Fruit fly (Drosophila melanogaster) whole organism, embryonic: ENCODE data around the gene Ilp7.

Source experiments
- Atf6 ChIP-seq: fragments of 200-800 bp; sonication (Bioruptor generic); IDR thresholded peaks from 2 replicates; pipeline ENCODE4 v1.3.6; 2022; ENCODE audit warnings: missing biosample characterization, missing genetic modification characterization
- B-H1 ChIP-seq: fragments of 200-800 bp; sonication (Bioruptor generic); IDR thresholded peaks from 3 replicates; pipeline ENCODE4 v1.3.6; 2022; ENCODE audit warnings: missing biosample characterization, missing genetic modification characterization
- CG10959 ChIP-seq: fragments of 200-800 bp; sonication (Bioruptor generic); IDR thresholded peaks from 2 replicates; pipeline ENCODE4 v1.3.6; 2022; ENCODE audit warnings: missing biosample characterization, missing genetic modification characterization
- CG11085 ChIP-seq: fragments of 200-800 bp; sonication (Bioruptor generic); IDR thresholded peaks from 2 replicates; pipeline ENCODE4 v1.3.6; 2022; ENCODE audit warnings: missing biosample characterization, missing genetic modification characterization
- CG12219 ChIP-seq: fragments of 200-800 bp; sonication (Bioruptor generic); optimal IDR thresholded peaks from 3 replicates; lab custom pipeline; 2018; ENCODE audit warnings: missing biosample characterization, mild to moderate bottlenecking, missing genetic modification characterization
- CG12769 ChIP-seq: fragments of 200-800 bp; sonication (Bioruptor generic); optimal IDR thresholded peaks from 2 replicates; lab custom pipeline; 2019; ENCODE audit warnings: missing biosample characterization, mild to moderate bottlenecking, missing genetic modification characterization, moderate library complexity
- CG14710 ChIP-seq: fragments of 200-800 bp; sonication (Bioruptor generic); optimal IDR thresholded peaks from 3 replicates; lab custom pipeline; 2019; ENCODE audit warnings: missing biosample characterization, mild to moderate bottlenecking, missing genetic modification characterization, moderate library complexity
- CG15269 ChIP-seq: fragments of 200-800 bp; sonication (Bioruptor generic); optimal IDR thresholded peaks from 2 replicates; lab custom pipeline; 2018; ENCODE audit warnings: missing biosample characterization, mild to moderate bottlenecking, missing genetic modification characterization, moderate library complexity
- CG15479 ChIP-seq: fragments of 200-800 bp; sonication (Bioruptor generic); optimal IDR thresholded peaks from 3 replicates; lab custom pipeline; 2019; ENCODE audit warnings: missing biosample characterization, mild to moderate bottlenecking, missing genetic modification characterization, moderate library complexity
- CG1603 ChIP-seq: fragments of 200-800 bp; sonication (Bioruptor generic); optimal IDR thresholded peaks from 2 replicates; lab custom pipeline; 2019; ENCODE audit warnings: missing biosample characterization, mild to moderate bottlenecking, missing genetic modification characterization, moderate library complexity
- CG18011 ChIP-seq: fragments of 200-800 bp; sonication (Bioruptor generic); optimal IDR thresholded peaks from 2 replicates; lab custom pipeline; 2017; ENCODE audit warnings: missing biosample characterization, missing genetic modification characterization, mild to moderate bottlenecking, moderate library complexity, missing genotype
- CG2202 ChIP-seq: fragments of 200-800 bp; sonication (Bioruptor generic); optimal IDR thresholded peaks from 2 replicates; lab custom pipeline; 2018; ENCODE audit warnings: missing biosample characterization, mild to moderate bottlenecking, missing genetic modification characterization
- CG31388 ChIP-seq: fragments of 200-800 bp; sonication (Bioruptor generic); optimal IDR thresholded peaks from 2 replicates; lab custom pipeline; 2016; ENCODE audit warnings: missing biosample characterization, missing genetic modification characterization
- CG32767 ChIP-seq: fragments of 200-800 bp; sonication (Bioruptor generic); IDR thresholded peaks from 2 replicates; pipeline ENCODE4 v1.3.6; 2022; ENCODE audit warnings: missing biosample characterization, missing genetic modification characterization
- CG33557 ChIP-seq: fragments of 200-800 bp; sonication (Bioruptor generic); optimal IDR thresholded peaks from 2 replicates; lab custom pipeline; 2019; ENCODE audit warnings: missing biosample characterization, mild to moderate bottlenecking, missing genetic modification characterization, moderate library complexity
- CG3407 ChIP-seq: fragments of 200-800 bp; sonication (Bioruptor generic); optimal IDR thresholded peaks from 2 replicates; lab custom pipeline; 2018; ENCODE audit warnings: missing biosample characterization, mild to moderate bottlenecking, missing genetic modification characterization
- CG4328 ChIP-seq: fragments of 200-800 bp; sonication (Bioruptor generic); optimal IDR thresholded peaks from 3 replicates; lab custom pipeline; 2017; ENCODE audit warnings: missing biosample characterization, missing genetic modification reagents, missing genetic modification characterization
- CG4424 ChIP-seq: fragments of 200-800 bp; sonication (Bioruptor generic); optimal IDR thresholded peaks from 3 replicates; lab custom pipeline; 2016; ENCODE audit warnings: missing biosample characterization, missing genetic modification characterization
- CG4617 ChIP-seq: fragments of 200-800 bp; sonication (Bioruptor generic); optimal IDR thresholded peaks from 3 replicates; lab custom pipeline; 2016; ENCODE audit warnings: missing biosample characterization, missing genetic modification characterization, borderline replicate concordance
- CG6254 ChIP-seq: fragments of 200-800 bp; sonication (Bioruptor generic); optimal IDR thresholded peaks from 3 replicates; lab custom pipeline; 2017; ENCODE audit warnings: mild to moderate bottlenecking, missing biosample characterization, missing genetic modification reagents, missing genetic modification characterization
- CG6765 ChIP-seq: fragments of 200-800 bp; sonication (Bioruptor generic); optimal IDR thresholded peaks from 3 replicates; lab custom pipeline; 2017; ENCODE audit warnings: missing biosample characterization, mild to moderate bottlenecking, missing genetic modification characterization
- CG8388 ChIP-seq: fragments of 200-800 bp; sonication (Bioruptor generic); optimal IDR thresholded peaks from 2 replicates; lab custom pipeline; 2019; ENCODE audit warnings: missing biosample characterization, mild to moderate bottlenecking, missing genetic modification characterization, moderate library complexity
- CG8924 ChIP-seq: fragments of 200-800 bp; optimal IDR thresholded peaks from 3 replicates; lab custom pipeline; 2019; ENCODE audit warnings: missing biosample characterization, mild to moderate bottlenecking, missing genetic modification characterization, moderate library complexity
- Chrac-16 ChIP-seq: fragments of 200-800 bp; sonication (Bioruptor generic); optimal IDR thresholded peaks from 3 replicates; lab custom pipeline; 2016; ENCODE audit warnings: missing biosample characterization, missing genetic modification characterization
- CoRest ChIP-seq: fragments of 200-800 bp; sonication (Bioruptor generic); optimal IDR thresholded peaks from 3 replicates; lab custom pipeline; 2018; ENCODE audit warnings: missing biosample characterization, mild to moderate bottlenecking, missing genetic modification characterization, moderate library complexity
- Dip3 ChIP-seq: fragments of 200-800 bp; sonication (Bioruptor generic); optimal IDR thresholded peaks from 3 replicates; lab custom pipeline; 2016; ENCODE audit warnings: missing biosample characterization, missing genetic modification characterization
- Doc3 ChIP-seq: fragments of 200-800 bp; sonication (Bioruptor generic); IDR thresholded peaks from 3 replicates; pipeline ENCODE4 v1.3.6; 2022; ENCODE audit warnings: missing biosample characterization, missing genetic modification characterization; ENCODE audit not compliant: partially characterized antibody
- E2f1 ChIP-seq: fragments of 200-800 bp; sonication (Bioruptor generic); IDR thresholded peaks from 2 replicates; pipeline ENCODE4 v1.3.6; 2022; ENCODE audit warnings: missing biosample characterization, missing genetic modification characterization
- ERR ChIP-seq: fragments of 200-800 bp; sonication (Bioruptor generic); optimal IDR thresholded peaks from 2 replicates; lab custom pipeline; 2016; ENCODE audit warnings: missing biosample characterization, missing genetic modification characterization
- Fer1 ChIP-seq: fragments of 200-800 bp; sonication (Bioruptor generic); optimal IDR thresholded peaks from 2 replicates; lab custom pipeline; 2017; ENCODE audit warnings: missing biosample characterization, mild to moderate bottlenecking, missing genetic modification characterization
- Fer2 ChIP-seq: fragments of 200-800 bp; sonication (Bioruptor generic); optimal IDR thresholded peaks from 2 replicates; lab custom pipeline; 2018; ENCODE audit warnings: missing biosample characterization, mild to moderate bottlenecking, missing genetic modification characterization, moderate library complexity
- Hand ChIP-seq: fragments of 200-800 bp; sonication (Bioruptor generic); optimal IDR thresholded peaks from 2 replicates; lab custom pipeline; 2017; ENCODE audit warnings: mild to moderate bottlenecking, missing biosample characterization, missing genetic modification reagents, missing genetic modification characterization
- Hr51 ChIP-seq, 2 experiments: fragments of 200-800 bp; sonication (Bioruptor generic); optimal IDR thresholded peaks; 2 replicates in 1 of 2; 3 replicates in 1 of 2; lab custom pipeline; 2016 to 2018; ENCODE audit warnings: missing biosample characterization in 2 of 2, missing genetic modification characterization in 2 of 2, mild to moderate bottlenecking in 1 of 2, moderate library complexity in 1 of 2
- Lhr ChIP-seq: fragments of 200-800 bp; sonication (Bioruptor generic); optimal IDR thresholded peaks from 3 replicates; lab custom pipeline; 2017; ENCODE audit warnings: mild to moderate bottlenecking, missing biosample characterization, missing genetic modification reagents, missing genetic modification characterization
- Nf-YC ChIP-seq: fragments of 200-800 bp; optimal IDR thresholded peaks from 3 replicates; lab custom pipeline; 2019; ENCODE audit warnings: missing biosample characterization, mild to moderate bottlenecking, missing genetic modification characterization, moderate library complexity
- Pdp1 ChIP-seq, 2 experiments: fragments of 200-800 bp; sonication (Bioruptor generic); optimal IDR thresholded peaks; 3 replicates each; lab custom pipeline; 2016; ENCODE audit warnings: missing biosample characterization in 2 of 2, missing genetic modification characterization in 2 of 2, mild to moderate bottlenecking in 1 of 2, moderate library complexity in 1 of 2
- chm ChIP-seq: fragments of 200-800 bp; sonication (Bioruptor generic); IDR thresholded peaks from 2 replicates; pipeline ENCODE4 v1.3.6; 2022; ENCODE audit warnings: missing biosample characterization, missing genetic modification characterization
- croc ChIP-seq: fragments of 200-800 bp; sonication (Bioruptor generic); conservative IDR thresholded peaks from 3 replicates; pipeline ENCODE4 v1.3.6; 2022; ENCODE audit warnings: missing biosample characterization, missing genetic modification characterization
- ems ChIP-seq: fragments of 200-800 bp; sonication (Bioruptor generic); optimal IDR thresholded peaks from 3 replicates; lab custom pipeline; 2016; ENCODE audit warnings: missing biosample characterization, missing genetic modification characterization
- gsb-n ChIP-seq: fragments of 200-800 bp; sonication (Bioruptor generic); optimal IDR thresholded peaks from 3 replicates; lab custom pipeline; 2018; ENCODE audit warnings: missing biosample characterization, mild to moderate bottlenecking, missing genetic modification characterization
- gt ChIP-seq: fragments of 200-800 bp; sonication (Bioruptor generic); IDR thresholded peaks from 2 replicates; pipeline ENCODE4 v1.3.6; 2022; ENCODE audit warnings: missing biosample characterization, missing genetic modification characterization
- lbe ChIP-seq: fragments of 200-800 bp; sonication (Bioruptor generic); optimal IDR thresholded peaks from 2 replicates; lab custom pipeline; 2016; ENCODE audit warnings: missing biosample characterization, mild to moderate bottlenecking, missing genetic modification characterization
- org-1 ChIP-seq: fragments of 200-800 bp; sonication (Bioruptor generic); optimal IDR thresholded peaks from 2 replicates; lab custom pipeline; 2017; ENCODE audit warnings: missing biosample characterization, missing genetic modification characterization
- peb ChIP-seq: fragments of 200-800 bp; sonication (Bioruptor generic); IDR thresholded peaks from 2 replicates; pipeline ENCODE4 v1.3.6; 2022; ENCODE audit warnings: missing biosample characterization, missing genetic modification characterization
- pita ChIP-seq: fragments of 200-800 bp; sonication (Bioruptor generic); optimal IDR thresholded peaks from 2 replicates; lab custom pipeline; 2017; ENCODE audit warnings: missing biosample characterization, mild to moderate bottlenecking, missing genetic modification characterization
- pum ChIP-seq: fragments of 200-800 bp; sonication (Bioruptor generic); optimal IDR thresholded peaks from 2 replicates; lab custom pipeline; 2016; ENCODE audit warnings: missing biosample characterization, missing genetic modification characterization
- repo ChIP-seq: fragments of 200-800 bp; sonication (Bioruptor generic); optimal IDR thresholded peaks from 2 replicates; lab custom pipeline; 2016; ENCODE audit warnings: missing biosample characterization, missing genetic modification characterization
- slp2 ChIP-seq: fragments of 200-800 bp; sonication (Bioruptor generic); optimal IDR thresholded peaks from 2 replicates; lab custom pipeline; 2016; ENCODE audit warnings: missing biosample characterization, missing genetic modification characterization
- so ChIP-seq: fragments of 200-800 bp; sonication (Bioruptor generic); IDR thresholded peaks from 3 replicates; pipeline ENCODE4 v1.3.6; 2022; ENCODE audit warnings: missing biosample characterization, missing genetic modification characterization
- tap ChIP-seq: fragments of 200-800 bp; optimal IDR thresholded peaks from 3 replicates; lab custom pipeline; 2019; ENCODE audit warnings: missing biosample characterization, mild to moderate bottlenecking, missing genetic modification characterization, moderate library complexity
- zfh2 ChIP-seq: fragments of 200-800 bp; sonication (Bioruptor generic); optimal IDR thresholded peaks from 2 replicates; lab custom pipeline; 2016; ENCODE audit warnings: missing biosample characterization, missing genetic modification characterization

Gene Ilp7

dm6 chrX:3714020-3714419, 46.6 kb downstream of the Ilp7 start (continued):
- no peak for TF ChIP-seq CG32767 (GFP tag; lab: Robert Waterston, UW)
- no peak for TF ChIP-seq E2f1 (GFP tag; lab: Robert Waterston, UW)
- TF ChIP-seq Dip3 = no peak
- TF ChIP-seq CG4617 (GFP tag; lab: Kevin White, UChicago) = no peak
- no peak for TF ChIP-seq ems (GFP tag; lab: Kevin White, UChicago)
- no peak for TF ChIP-seq so
- no peak for TF ChIP-seq Doc3 (GFP tag; lab: Robert Waterston, UW)
- no peak for TF ChIP-seq CG10959 (GFP tag; lab: Robert Waterston, UW)
- TF ChIP-seq CG18011 = no peak
- TF ChIP-seq CG14710 (tag; lab: Kevin White, UChicago) = no peak
- TF ChIP-seq zfh2 (GFP tag; lab: Kevin White, UChicago) = peak; percentile 21
- peak; percentile 66; the same call in 1 of the 2 replicates for TF ChIP-seq Atf6 (GFP tag; lab: Robert Waterston, UW)
- TF ChIP-seq tap (tag; lab: Kevin White, UChicago) = peak; percentile 35
- TF ChIP-seq Pdp1 (GFP tag; optimal IDR thresholded peaks at IDR 0.05; lab: Kevin White, UChicago) = peak; percentile 21 to 53
- TF ChIP-seq lbe (GFP tag; lab: Kevin White, UChicago) = no peak
- no peak for TF ChIP-seq peb
- no peak for TF ChIP-seq CG6765 (GFP tag; lab: Kevin White, UChicago)
- peak; percentile 65 for TF ChIP-seq CG15269
- no peak for TF ChIP-seq CG2202
- no peak for TF ChIP-seq Fer2
- peak; percentile 18 for TF ChIP-seq org-1 (GFP tag; lab: Kevin White, UChicago)
- TF ChIP-seq pum (GFP tag; lab: Kevin White, UChicago) = peak; percentile 11
- TF ChIP-seq repo = no peak
- no peak for TF ChIP-seq croc
- no peak for TF ChIP-seq slp2 (GFP tag; lab: Kevin White, UChicago)
- TF ChIP-seq CG4424 (GFP tag; lab: Kevin White, UChicago) = no peak
- TF ChIP-seq pita (GFP tag; lab: Kevin White, UChicago) = no peak
- no peak for TF ChIP-seq CG6254 (GFP tag; lab: Kevin White, UChicago)
- TF ChIP-seq CG31388 (GFP tag; lab: Kevin White, UChicago) = no peak
- no peak for TF ChIP-seq gt (GFP tag; lab: Robert Waterston, UW)
- peak; percentile 54 for TF ChIP-seq CoRest (tag; lab: Kevin White, UChicago)
- TF ChIP-seq CG4328 (GFP tag; lab: Kevin White, UChicago) = no peak
- TF ChIP-seq CG33557 (GFP tag; lab: Kevin White, UChicago) = no peak
- peak; percentile 17 for TF ChIP-seq CG8388 (GFP tag; lab: Kevin White, UChicago)
- TF ChIP-seq ERR (GFP tag; lab: Kevin White, UChicago) = no peak
- peak; percentile 13 for TF ChIP-seq gsb-n
- TF ChIP-seq Fer1 = peak; percentile 13
- TF ChIP-seq CG12769 (tag; lab: Kevin White, UChicago) = peak; percentile 51
- TF ChIP-seq CG1603 (tag; lab: Kevin White, UChicago) = peak; percentile 54
- TF ChIP-seq CG3407 = peak; percentile 16
- peak in 1 of 2 experiments; percentile 69 for TF ChIP-seq Hr51 (GFP tag; optimal IDR thresholded peaks at IDR 0.05; lab: Kevin White, UChicago)
- peak; percentile 11 for TF ChIP-seq Hand (GFP tag; lab: Kevin White, UChicago)
- TF ChIP-seq Lhr (GFP tag; lab: Kevin White, UChicago) = no peak
- no peak for TF ChIP-seq CG15479 (GFP tag; lab: Kevin White, UChicago)
- TF ChIP-seq chm = no peak
- peak; percentile 54 for TF ChIP-seq CG8924
- TF ChIP-seq Chrac-16 (GFP tag; lab: Kevin White, UChicago) = peak; percentile 28
- no peak for TF ChIP-seq CG11085 (GFP tag; lab: Robert Waterston, UW)
- peak; percentile 35 for TF ChIP-seq Nf-YC (tag; lab: Kevin White, UChicago)
- TF ChIP-seq CG12219 = peak; percentile 3
- peak; percentile 20; the same call in 1 of the 3 replicates for TF ChIP-seq B-H1
